Worm (Caenorhabditis elegans): ENCODE data around the gene bmy-1.

DNA sequence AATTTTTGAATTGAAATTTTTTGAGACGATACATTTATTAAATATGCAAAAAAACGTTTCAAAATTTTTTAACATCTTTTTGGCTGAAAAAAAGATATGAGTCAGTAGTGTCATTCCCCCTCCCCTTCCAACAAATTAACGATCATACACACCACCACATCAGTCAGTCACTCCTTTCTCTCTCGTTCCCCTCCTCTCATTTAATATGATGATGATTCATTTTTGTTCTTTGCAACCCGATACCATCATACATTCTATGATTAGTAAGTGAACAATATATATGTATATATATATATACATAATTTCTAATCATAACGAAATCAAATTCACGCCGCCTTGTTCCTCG lies 21.0 kb upstream of the bmy-1 start:
- TF ChIP-seq scrt-1 (GFP tag; IDR thresholded peaks at IDR 0.05) = no peak
- no peak for TF ChIP-seq hmg-4 (GFP tag; optimal IDR thresholded peaks at IDR 0.05)
- TF ChIP-seq B0310.2 (tag; optimal IDR thresholded peaks at IDR 0.05) = no peak
- no peak for TF ChIP-seq tra-4 (tag; optimal IDR thresholded peaks at IDR 0.05)
- TF ChIP-seq tbx-11 (GFP tag; IDR thresholded peaks at IDR 0.05) = no peak
- no peak for TF ChIP-seq ama-1 (optimal IDR thresholded peaks at IDR 0.05)
- no peak for TF ChIP-seq pes-1 (GFP tag; IDR thresholded peaks at IDR 0.05)
- TF ChIP-seq tbx-37 (GFP tag; conservative IDR thresholded peaks at IDR 0.05) = no peak
- TF ChIP-seq ets-7 (tag; optimal IDR thresholded peaks at IDR 0.05) = no peak
- no peak for TF ChIP-seq flt-1 (GFP tag; IDR thresholded peaks at IDR 0.05)
- TF ChIP-seq hnd-1 (tag; optimal IDR thresholded peaks at IDR 0.05) = no peak
- TF ChIP-seq hmbx-1 (tag; optimal IDR thresholded peaks at IDR 0.05) = no peak
- TF ChIP-seq ceh-36 (tag; optimal IDR thresholded peaks at IDR 0.05) = no peak
